Fruit fly (Drosophila melanogaster): ENCODE measurements around the gene CG9459.
A peak's percentile ranks its signal among the peaks of the same experiment; 100 is the strongest.

Gene CG9459

DNA sequence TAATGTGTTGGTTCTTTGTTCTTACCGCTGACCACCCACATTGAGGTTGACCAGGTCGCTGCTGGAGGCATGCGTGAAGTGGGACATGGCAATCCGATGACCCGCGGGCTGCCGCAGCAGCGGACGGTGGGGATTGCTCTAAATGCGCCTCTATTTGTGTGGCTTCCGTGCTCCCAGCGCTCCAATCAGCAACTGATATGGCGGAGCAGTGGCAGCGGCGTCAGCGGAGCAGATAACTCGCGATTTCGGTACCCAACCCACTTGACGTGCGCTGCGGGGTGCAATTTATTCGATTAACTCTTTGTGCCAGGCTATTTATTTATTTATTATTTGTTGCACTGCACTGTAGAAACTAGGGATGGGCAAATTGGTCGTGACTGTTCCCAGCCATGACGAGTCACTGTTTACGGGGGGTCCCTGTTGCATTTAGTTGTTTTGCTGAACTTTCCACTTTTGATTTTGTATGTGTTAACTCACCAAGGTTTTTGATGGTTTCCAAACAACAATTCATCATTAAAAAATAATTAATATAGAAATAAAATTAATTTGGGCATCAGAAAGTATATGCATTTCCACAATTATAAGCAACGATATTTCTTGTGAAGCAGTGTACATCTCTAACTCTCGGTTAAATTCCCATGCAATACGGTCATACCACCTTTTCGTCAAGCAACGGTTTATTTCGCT is 17.4 kb downstream of the CG9459 start, which contains the start of the genes CG9467 and CG8526 (continued):
- peak; percentile 77 for TF ChIP-seq Dp (GFP tag; optimal IDR thresholded peaks at IDR 0.05)
- TF ChIP-seq danr (GFP tag; IDR thresholded peaks at IDR 0.05), result no peak
- TF ChIP-seq Adf1 (GFP tag; IDR thresholded peaks at IDR 0.05), result no peak; the same call in 1 of the 2 replicates
- TF ChIP-seq Bdp1 (GFP tag; optimal IDR thresholded peaks at IDR 0.05), result peak; percentile 15
- peak; percentile 66 for TF ChIP-seq Lhr (GFP tag; optimal IDR thresholded peaks at IDR 0.05)
- TF ChIP-seq Ets65A (GFP tag), result peak; percentile 93
- peak; percentile 32; the same call in 1 of the 2 replicates for TF ChIP-seq bbx (GFP tag; IDR thresholded peaks at IDR 0.05; ENCODE audit: partially characterized antibody)
- TF ChIP-seq cwo (GFP tag; optimal IDR thresholded peaks at IDR 0.05), result no peak
- TF ChIP-seq CG14710 (tag; optimal IDR thresholded peaks at IDR 0.05), result peak; percentile 90
- TF ChIP-seq sens (GFP tag), result no peak
- TF ChIP-seq Oli (tag; optimal IDR thresholded peaks at IDR 0.05), result peak; percentile 37
- peak; percentile 57; the same call in 3 of the 4 replicates for TF ChIP-seq Gug (GFP tag; IDR thresholded peaks at IDR 0.05)
- TF ChIP-seq chinmo (GFP tag; IDR thresholded peaks at IDR 0.05; ENCODE audit: partially characterized antibody), result peak; percentile 79; the same call in 2 of the 4 replicates
- TF ChIP-seq CG18619 (GFP tag; optimal IDR thresholded peaks at IDR 0.05), result peak; percentile 56
- peak; percentile 77 for TF ChIP-seq grau (tag; optimal IDR thresholded peaks at IDR 0.05)
- TF ChIP-seq jing (GFP tag; optimal IDR thresholded peaks at IDR 0.05), result no peak
- no peak for TF ChIP-seq p53 (GFP tag; optimal IDR thresholded peaks at IDR 0.05)
- TF ChIP-seq chif (GFP tag; optimal IDR thresholded peaks at IDR 0.05), result peak in 1 of 2 experiments; percentile 20
- TF ChIP-seq HLH4C (GFP tag; IDR thresholded peaks at IDR 0.05; ENCODE audit: partially characterized antibody), result peak; percentile 71
- TF ChIP-seq Blimp-1 (GFP tag; optimal IDR thresholded peaks at IDR 0.05), result no peak
- TF ChIP-seq h (optimal IDR thresholded peaks at IDR 0.05), result no peak
- no peak for TF ChIP-seq psq (GFP tag; optimal IDR thresholded peaks at IDR 0.05)
- no peak for TF ChIP-seq her (GFP tag; optimal IDR thresholded peaks at IDR 0.05)
- TF ChIP-seq Vsx1 (GFP tag; optimal IDR thresholded peaks at IDR 0.05), result no peak
- TF ChIP-seq pnt (GFP tag; optimal IDR thresholded peaks at IDR 0.05), result no peak
- TF ChIP-seq CG12391 (tag; optimal IDR thresholded peaks at IDR 0.05), result peak; percentile 82
- 0 out of 3 replicates have a peak, but pooled peaks have one; percentile 17 for TF ChIP-seq C15 (GFP tag; IDR thresholded peaks at IDR 0.05)
- TF ChIP-seq CG17385 (GFP tag; optimal IDR thresholded peaks at IDR 0.05), result no peak
- TF ChIP-seq CG6254 (GFP tag; optimal IDR thresholded peaks at IDR 0.05), result peak; percentile 61
- TF ChIP-seq aop (GFP tag; IDR thresholded peaks at IDR 0.05), result no peak
- peak; percentile 86 for TF ChIP-seq MESR4 (GFP tag; optimal IDR thresholded peaks at IDR 0.05)
- TF ChIP-seq mam (GFP tag; optimal IDR thresholded peaks at IDR 0.05), result peak; percentile 59
- no peak for TF ChIP-seq CG17912 (GFP tag; optimal IDR thresholded peaks at IDR 0.05)
- peak; percentile 55; the same call in 2 of the 3 replicates for TF ChIP-seq zfh1 (GFP tag; IDR thresholded peaks at IDR 0.05)
- no peak for TF ChIP-seq NK7.1 (GFP tag; optimal IDR thresholded peaks at IDR 0.05)
- peak; percentile 40 for TF ChIP-seq vfl (GFP tag; optimal IDR thresholded peaks at IDR 0.05)
- TF ChIP-seq Ptx1 (GFP tag; IDR thresholded peaks at IDR 0.05), result peak; percentile 67; the same call in 1 of the 2 replicates
- TF ChIP-seq bcd (GFP tag; optimal IDR thresholded peaks at IDR 0.05), result peak; percentile 67
- no peak for TF ChIP-seq CG9609 (GFP tag; optimal IDR thresholded peaks at IDR 0.05)
- no peak for TF ChIP-seq Ravus (GFP tag; IDR thresholded peaks at IDR 0.05)
- no peak for TF ChIP-seq CG2199 (GFP tag; IDR thresholded peaks at IDR 0.05)

DNA sequence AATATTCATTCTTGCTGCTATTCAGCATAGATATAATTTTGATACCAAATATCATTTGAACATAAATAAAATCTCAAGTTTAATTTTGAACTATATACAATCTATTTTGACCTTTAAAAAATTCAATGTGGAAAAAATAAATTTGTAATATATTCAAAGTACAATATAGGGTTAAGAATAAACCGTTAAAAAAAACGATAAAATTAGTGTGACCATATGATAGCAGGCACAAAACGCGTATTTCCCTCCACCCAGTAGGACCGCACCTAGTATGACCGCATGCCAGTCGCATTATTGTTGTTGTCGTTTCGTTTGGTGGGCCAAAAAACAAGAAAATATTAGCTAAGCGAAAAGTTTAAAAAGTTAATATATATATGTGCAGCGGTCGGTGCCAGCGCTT is 25.2 kb downstream of the CG9459 start, which contains the start of gene CG8516:
Gene CG8516 (plus strand): TSS at position 278 of the 400 bp plus-strand sequence.
- no peak for TF ChIP-seq Gsc (GFP tag; IDR thresholded peaks at IDR 0.05)
- TF ChIP-seq stwl (tag; optimal IDR thresholded peaks at IDR 0.05), result peak; percentile 81
- TF ChIP-seq caup (GFP tag; optimal IDR thresholded peaks at IDR 0.05; ENCODE audit: severe bottlenecking), result no peak
- no peak for TF ChIP-seq NC2α (GFP tag; optimal IDR thresholded peaks at IDR 0.05)
- TF ChIP-seq Vsx1 (GFP tag; optimal IDR thresholded peaks at IDR 0.05), result no peak
- no peak for TF ChIP-seq Sox102F (GFP tag; optimal IDR thresholded peaks at IDR 0.05)
- no peak for TF ChIP-seq Hmx (GFP tag; optimal IDR thresholded peaks at IDR 0.05)
- TF ChIP-seq CG17328 (GFP tag; IDR thresholded peaks at IDR 0.05), result peak; percentile 36
- TF ChIP-seq Mad (GFP tag; optimal IDR thresholded peaks at IDR 0.05), result no peak
- TF ChIP-seq nau (GFP tag; optimal IDR thresholded peaks at IDR 0.05), result no peak
- TF ChIP-seq CG10654 (GFP tag; optimal IDR thresholded peaks at IDR 0.05), result no peak
- TF ChIP-seq CG1792 (GFP tag; optimal IDR thresholded peaks at IDR 0.05), result no peak
- TF ChIP-seq peb (GFP tag; IDR thresholded peaks at IDR 0.05), result no peak

All from whole organism, embryonic.